Worm (Caenorhabditis elegans): ENCODE results near the gene T25D10.4.

- TF ChIP-seq nhr-6 (tag; optimal IDR thresholded peaks at IDR 0.05) (no peak), aha-1 (tag) (no peak), sdz-12 (GFP tag; optimal IDR thresholded peaks at IDR 0.05) (no peak), unc-39 (tag; optimal IDR thresholded peaks at IDR 0.05) (no peak), zag-1 (tag; optimal IDR thresholded peaks at IDR 0.05) (no peak), pqm-1 (tag; optimal IDR thresholded peaks at IDR 0.05) (no peak), ztf-11 (tag; optimal IDR thresholded peaks at IDR 0.05) (no peak), egl-27 (tag; optimal IDR thresholded peaks at IDR 0.05) (no peak), vab-7 (GFP tag; IDR thresholded peaks at IDR 0.05) (no peak)
Measured at ce11 chrII:6391195-6391594, 18.9 kb downstream of the T25D10.4 start, which contains the start of gene F58F12.3.

Measured in whole organism, L4 larva.